Worm (Caenorhabditis elegans) whole organism, L4 larva: ENCODE data around the gene rsp-4.

Source experiments
- F26F4.8 ChIP-seq: fragments of 200-800 bp; sonication (Bioruptor generic); conservative IDR thresholded peaks from 2 replicates; pipeline ENCODE4 v1.3.6; 2022; ENCODE audit warnings: missing genetic modification characterization, missing compliant biosample characterization
- F37D6.2 ChIP-seq: sonication (generic microtip); optimal IDR thresholded peaks from 2 replicates; lab custom pipeline; 2016; ENCODE audit warnings: mild to moderate bottlenecking, missing genetic modification characterization, missing compliant biosample characterization
- R02D3.7 ChIP-seq: fragments of 150-350 bp; sonication (generic microtip); optimal IDR thresholded peaks from 3 replicates; lab custom pipeline; 2014; ENCODE audit warnings: missing biosample characterization, missing genetic modification characterization
- T26A8.4 ChIP-seq: fragments of 200-800 bp; sonication (Bioruptor generic); IDR thresholded peaks from 2 replicates; pipeline ENCODE4 v1.3.6; 2022; ENCODE audit warnings: missing genetic modification characterization, missing compliant biosample characterization
- Y48G9A.11 ChIP-seq: fragments of 200-800 bp; sonication (Bioruptor generic); IDR thresholded peaks from 2 replicates; pipeline ENCODE4 v1.3.6; 2022; ENCODE audit warnings: missing genetic modification reagents, missing genetic modification characterization, missing compliant biosample characterization
- ZK337.2 ChIP-seq: fragments of 200-800 bp; sonication (Bioruptor generic); IDR thresholded peaks from 2 replicates; pipeline ENCODE4 v1.3.6; 2022; ENCODE audit warnings: missing genetic modification reagents, missing genetic modification characterization, missing compliant biosample characterization
- ZK546.5 ChIP-seq, 2 experiments: sonication (generic microtip); optimal IDR thresholded peaks; 2 replicates each; lab custom pipeline; 2017; ENCODE audit warnings: missing biosample characterization in 2 of 2, missing genetic modification characterization in 2 of 2
- ama-1 ChIP-seq: fragments of 150-350 bp; optimal IDR thresholded peaks from 2 replicates; lab custom pipeline; 2014; ENCODE audit warnings: inconsistent platforms, mixed read lengths
- arid-1 ChIP-seq: fragments of 200-800 bp; sonication (Bioruptor generic); conservative IDR thresholded peaks from 2 replicates; pipeline ENCODE4 v1.3.6; 2022; ENCODE audit warnings: missing genetic modification reagents, missing genetic modification characterization, missing compliant biosample characterization
- attf-4 ChIP-seq: sonication (generic microtip); optimal IDR thresholded peaks from 3 replicates; lab custom pipeline; 2017; ENCODE audit warnings: missing biosample characterization, missing genetic modification characterization
- ceh-28 ChIP-seq: fragments of 150-350 bp; optimal IDR thresholded peaks from 2 replicates; lab custom pipeline; 2014; ENCODE audit warnings: missing biosample characterization, missing genetic modification reagents, missing genetic modification characterization
- ceh-32 ChIP-seq: sonication (generic microtip); optimal IDR thresholded peaks from 2 replicates; lab custom pipeline; 2016; ENCODE audit warnings: mild to moderate bottlenecking, missing genetic modification characterization, missing compliant biosample characterization; ENCODE audit not compliant: poor library complexity
- ceh-44 ChIP-seq: fragments of 200-800 bp; sonication (Bioruptor generic); IDR thresholded peaks from 2 replicates; pipeline ENCODE4 v1.3.6; 2022; ENCODE audit warnings: missing genetic modification reagents, missing genetic modification characterization, missing compliant biosample characterization
- ceh-62 ChIP-seq: sonication (generic microtip); optimal IDR thresholded peaks from 2 replicates; lab custom pipeline; 2017; ENCODE audit warnings: missing biosample characterization, missing genetic modification characterization
- ceh-82 ChIP-seq: sonication (generic microtip); optimal IDR thresholded peaks from 2 replicates; lab custom pipeline; 2017; ENCODE audit warnings: missing biosample characterization, missing genetic modification characterization
- ces-1 ChIP-seq: fragments of 150-350 bp; sonication (generic microtip); optimal IDR thresholded peaks from 4 replicates; lab custom pipeline; 2014; ENCODE audit warnings: missing biosample characterization, missing genetic modification reagents, missing genetic modification characterization
- daf-12 ChIP-seq: fragments of 150-350 bp; optimal IDR thresholded peaks from 2 replicates; lab custom pipeline; 2014; ENCODE audit warnings: missing biosample characterization, missing genetic modification reagents, missing genetic modification characterization
- dmd-6 ChIP-seq: fragments of 200-800 bp; sonication (Bioruptor generic); IDR thresholded peaks from 2 replicates; pipeline ENCODE4 v1.3.6; 2022; ENCODE audit warnings: missing genetic modification reagents, missing genetic modification characterization, missing compliant biosample characterization
- dmd-8 ChIP-seq: fragments of 200-800 bp; sonication (Bioruptor generic); IDR thresholded peaks from 2 replicates; pipeline ENCODE4 v1.3.6; 2022; ENCODE audit warnings: missing genetic modification characterization, missing compliant biosample characterization
- duxl-1 ChIP-seq: sonication (generic microtip); optimal IDR thresholded peaks from 2 replicates; lab custom pipeline; 2016; ENCODE audit warnings: mild to moderate bottlenecking, missing genetic modification characterization, moderate library complexity, missing compliant biosample characterization; ENCODE audit not compliant: poor library complexity
- egl-43 ChIP-seq: fragments of 200-800 bp; sonication (Bioruptor generic); IDR thresholded peaks from 2 replicates; pipeline ENCODE4 v1.3.6; 2022; ENCODE audit warnings: missing genetic modification reagents, missing genetic modification characterization, missing compliant biosample characterization
- fos-1 ChIP-seq: fragments of 150-350 bp; optimal IDR thresholded peaks from 2 replicates; lab custom pipeline; 2014; ENCODE audit warnings: missing biosample characterization, missing genetic modification characterization
- gei-8 ChIP-seq: fragments of 200-800 bp; sonication (Bioruptor generic); optimal IDR thresholded peaks from 2 replicates; lab custom pipeline; 2018; ENCODE audit warnings: mild to moderate bottlenecking, missing genetic modification characterization, missing compliant biosample characterization
- jun-1 ChIP-seq: fragments of 150-350 bp; optimal IDR thresholded peaks from 2 replicates; lab custom pipeline; 2014; ENCODE audit warnings: missing biosample characterization, missing genetic modification reagents, missing genetic modification characterization
- lin-1 ChIP-seq: fragments of 200-800 bp; sonication (Bioruptor generic); IDR thresholded peaks from 2 replicates; pipeline ENCODE4 v1.3.6; 2022; ENCODE audit warnings: missing genetic modification reagents, missing genetic modification characterization, missing compliant biosample characterization
- lsy-2 ChIP-seq, 2 experiments: fragments of 150-350 bp in 1 of 2; sonication (generic microtip) in 1 of 2; optimal IDR thresholded peaks; 2 replicates each; lab custom pipeline; 2014 to 2017; ENCODE audit warnings: missing biosample characterization in 2 of 2, missing genetic modification characterization in 2 of 2
- mdt-29 ChIP-seq: fragments of 200-800 bp; sonication (Bioruptor generic); IDR thresholded peaks from 2 replicates; pipeline ENCODE4 v1.3.6; 2022; ENCODE audit warnings: missing genetic modification reagents, missing genetic modification characterization, missing compliant biosample characterization
- mep-1 ChIP-seq: fragments of 150-350 bp; sonication (generic microtip); optimal IDR thresholded peaks from 3 replicates; lab custom pipeline; 2014; ENCODE audit warnings: missing biosample characterization, missing genetic modification characterization
- mes-2 ChIP-seq: sonication (generic microtip); optimal IDR thresholded peaks from 2 replicates; lab custom pipeline; 2016; ENCODE audit warnings: missing genotype, mild to moderate bottlenecking, missing genetic modification characterization, missing compliant biosample characterization; ENCODE audit not compliant: poor library complexity, severe bottlenecking
- mxl-2 ChIP-seq: fragments of 200-800 bp; sonication (Bioruptor generic); conservative IDR thresholded peaks from 2 replicates; pipeline ENCODE4 v1.3.6; 2022; ENCODE audit warnings: missing genetic modification reagents, missing genetic modification characterization, missing compliant biosample characterization
- nhr-10 ChIP-seq: fragments of 150-350 bp; optimal IDR thresholded peaks from 2 replicates; lab custom pipeline; 2014; ENCODE audit warnings: missing biosample characterization, missing genetic modification characterization
- nhr-102 ChIP-seq: sonication (generic microtip); optimal IDR thresholded peaks from 2 replicates; lab custom pipeline; 2016; ENCODE audit warnings: mild to moderate bottlenecking, missing genetic modification characterization, moderate library complexity, missing compliant biosample characterization
- nhr-111 ChIP-seq: fragments of 200-800 bp; sonication (Bioruptor generic); optimal IDR thresholded peaks from 2 replicates; lab custom pipeline; 2018; ENCODE audit warnings: mild to moderate bottlenecking, missing genetic modification characterization, missing compliant biosample characterization
- nhr-25 ChIP-seq: sonication (generic microtip); optimal IDR thresholded peaks from 2 replicates; lab custom pipeline; 2017; ENCODE audit warnings: missing genetic modification characterization, mild to moderate bottlenecking, missing compliant biosample characterization, antibody characterized with exemption, moderate library complexity, borderline replicate concordance; ENCODE audit not compliant: insufficient read depth
- nhr-28 ChIP-seq: fragments of 150-350 bp; optimal IDR thresholded peaks from 2 replicates; lab custom pipeline; 2014; ENCODE audit warnings: missing biosample characterization, missing genetic modification characterization
- nhr-41 ChIP-seq: fragments of 200-800 bp; sonication (Bioruptor generic); IDR thresholded peaks from 2 replicates; pipeline ENCODE4 v1.3.6; 2022; ENCODE audit warnings: missing genetic modification reagents, missing genetic modification characterization, missing compliant biosample characterization
- nhr-42 ChIP-seq: fragments of 200-800 bp; sonication (Bioruptor generic); IDR thresholded peaks from 2 replicates; pipeline ENCODE4 v1.3.6; 2022; ENCODE audit warnings: missing genetic modification characterization, missing compliant biosample characterization
- nhr-6 ChIP-seq: fragments of 150-350 bp; optimal IDR thresholded peaks from 2 replicates; lab custom pipeline; 2014; ENCODE audit warnings: missing biosample characterization, missing genetic modification characterization
- nhr-76 ChIP-seq: fragments of 150-350 bp; optimal IDR thresholded peaks from 2 replicates; lab custom pipeline; 2014; ENCODE audit warnings: missing biosample characterization, missing genetic modification characterization
- php-3 ChIP-seq: fragments of 200-800 bp; sonication (Bioruptor generic); IDR thresholded peaks from 2 replicates; pipeline ENCODE4 v1.3.6; 2022; ENCODE audit warnings: missing genetic modification reagents, missing genetic modification characterization, missing compliant biosample characterization
- rbr-2 ChIP-seq: sonication (generic microtip); optimal IDR thresholded peaks from 2 replicates; lab custom pipeline; 2016; ENCODE audit warnings: missing genotype, missing genetic modification characterization, missing compliant biosample characterization
- saeg-2 ChIP-seq: fragments of 200-800 bp; sonication (Bioruptor generic); IDR thresholded peaks from 2 replicates; pipeline ENCODE4 v1.3.6; 2022; ENCODE audit warnings: missing genetic modification reagents, missing genetic modification characterization, missing compliant biosample characterization
- skn-1 ChIP-seq: fragments of 150-350 bp; optimal IDR thresholded peaks from 2 replicates; lab custom pipeline; 2014; ENCODE audit warnings: missing biosample characterization, missing genetic modification characterization
- snpc-1.2 ChIP-seq: fragments of 200-800 bp; sonication (Bioruptor generic); IDR thresholded peaks from 2 replicates; pipeline ENCODE4 v1.3.6; 2022; ENCODE audit warnings: missing genetic modification reagents, missing genetic modification characterization, missing compliant biosample characterization
- spr-1 ChIP-seq: sonication (generic microtip); optimal IDR thresholded peaks from 2 replicates; lab custom pipeline; 2016; ENCODE audit warnings: mild to moderate bottlenecking, missing genetic modification characterization, missing compliant biosample characterization
- tra-1 ChIP-seq: fragments of 200-800 bp; sonication (Bioruptor generic); IDR thresholded peaks from 2 replicates; pipeline ENCODE4 v1.3.6; 2022; ENCODE audit warnings: missing genetic modification reagents, missing genetic modification characterization, missing compliant biosample characterization
- unc-130 ChIP-seq: sonication (generic microtip); optimal IDR thresholded peaks from 2 replicates; lab custom pipeline; 2016; ENCODE audit warnings: missing genetic modification reagents, missing genetic modification characterization, missing compliant biosample characterization
- unc-62 ChIP-seq, 3 experiments: fragments of 150-350 bp in 1 of 3; sonication (generic microtip); optimal IDR thresholded peaks in 2 of 3; peaks in 1 of 3; 1 replicate in 1 of 3; 2 replicates in 2 of 3; lab custom pipeline; 2014 to 2017; ENCODE audit warnings: missing biosample characterization in 3 of 3, missing genetic modification characterization in 3 of 3, missing genetic modification reagents in 3 of 3, missing genotype in 1 of 3
- zag-1 ChIP-seq: fragments of 150-350 bp; optimal IDR thresholded peaks from 2 replicates; lab custom pipeline; 2014; ENCODE audit warnings: missing biosample characterization, missing genetic modification characterization
- zip-11 ChIP-seq: fragments of 200-800 bp; sonication (Bioruptor generic); IDR thresholded peaks from 2 replicates; pipeline ENCODE4 v1.3.6; 2022; ENCODE audit warnings: missing genetic modification characterization, missing compliant biosample characterization
- ztf-7 ChIP-seq: fragments of 150-350 bp; optimal IDR thresholded peaks from 2 replicates; lab custom pipeline; 2014; ENCODE audit warnings: missing biosample characterization, missing genetic modification characterization

rsp-4 gene

ce11 chrII:5353642-5354041 is 35.0 kb downstream of the rsp-4 start (continued):
- TF ChIP-seq nhr-42 (GFP tag; lab: Robert Waterston, UW) (peak; percentile 69; the same call in 1 of the 2 replicates), unc-130 (peak; percentile 33), nhr-41 (GFP tag; lab: Robert Waterston, UW) (peak; percentile 81), tra-1 (peak; percentile 78), saeg-2 (GFP tag; lab: Robert Waterston, UW) (peak; percentile 75), duxl-1 (tag; lab: Kevin White, UChicago) (peak; percentile 61), unc-62 (GFP tag; optimal IDR thresholded peaks at IDR 0.05 in 1 of 2; lab: Kevin White, UChicago) (no peak), unc-62 (tag; optimal IDR thresholded peaks at IDR 0.05; lab: Kevin White, UChicago) (no peak), lsy-2 (tag; optimal IDR thresholded peaks at IDR 0.05; lab: Kevin White, UChicago) (peak in 1 of 2 experiments; percentile 37), ztf-7 (tag; lab: Kevin White, UChicago) (peak; percentile 9), arid-1 (GFP tag; lab: Robert Waterston, UW) (peak; percentile 96), zip-11 (GFP tag; lab: Robert Waterston, UW) (peak; percentile 76), snpc-1.2 (peak; percentile 83), dmd-8 (GFP tag; lab: Robert Waterston, UW) (peak; percentile 97), R02D3.7 (tag; lab: Kevin White, UChicago) (no peak), ceh-32 (tag; lab: Kevin White, UChicago) (no peak), mes-2 (tag; lab: Kevin White, UChicago) (peak; percentile 71), ceh-82 (tag; lab: Kevin White, UChicago) (no peak), nhr-76 (tag; lab: Kevin White, UChicago) (no peak), rbr-2 (tag; lab: Kevin White, UChicago) (peak; percentile 38), ama-1 (no peak), ceh-62 (tag; lab: Kevin White, UChicago) (no peak), dmd-6 (GFP tag; lab: Robert Waterston, UW) (0 out of 2 replicates have a peak, but pooled peaks have one; percentile 27), daf-12 (tag; lab: Kevin White, UChicago) (no peak), gei-8 (GFP tag; lab: Kevin White, UChicago) (peak; percentile 85), F37D6.2 (no peak), nhr-10 (tag; lab: Kevin White, UChicago) (no peak), lin-1 (GFP tag; lab: Robert Waterston, UW) (peak; percentile 73; the same call in 1 of the 2 replicates), fos-1 (tag; lab: Kevin White, UChicago) (no peak), ZK337.2 (GFP tag; lab: Robert Waterston, UW) (peak; percentile 60; the same call in 1 of the 2 replicates), T26A8.4 (peak; percentile 89), spr-1 (tag; lab: Kevin White, UChicago) (peak; percentile 54), mxl-2 (GFP tag; lab: Robert Waterston, UW) (no peak), skn-1 (tag; lab: Kevin White, UChicago) (no peak), ZK546.5 (tag; optimal IDR thresholded peaks at IDR 0.05; lab: Kevin White, UChicago) (no peak), mdt-29 (GFP tag; lab: Robert Waterston, UW) (peak; percentile 61), zag-1 (tag; lab: Kevin White, UChicago) (no peak), nhr-25 (tag; lab: Kevin White, UChicago) (no peak), jun-1 (tag; lab: Kevin White, UChicago) (no peak), nhr-28 (no peak), Y48G9A.11 (GFP tag; lab: Robert Waterston, UW) (peak; percentile 60; the same call in 1 of the 2 replicates), ceh-28 (no peak), attf-4 (tag; lab: Kevin White, UChicago) (no peak), ceh-44 (GFP tag; lab: Robert Waterston, UW) (no peak), F26F4.8 (GFP tag; lab: Robert Waterston, UW) (peak; percentile 89), egl-43 (GFP tag; lab: Robert Waterston, UW) (peak; percentile 86), php-3 (peak; percentile 68; the same call in 1 of the 2 replicates), mep-1 (tag; lab: Kevin White, UChicago) (no peak), ces-1 (no peak), nhr-6 (tag; lab: Kevin White, UChicago) (no peak), nhr-102 (tag; lab: Kevin White, UChicago) (peak; percentile 69), nhr-111 (GFP tag; lab: Kevin White, UChicago) (peak; percentile 91)
